Worm (Caenorhabditis elegans) whole organism, L3 larva: Measurements from ENCODE around the gene xbx-5.
A peak's percentile ranks its signal among the peaks of the same experiment; 100 is the strongest.

Experiments
- R02D3.7 ChIP-seq: fragments of 150-350 bp; optimal IDR thresholded peaks from 2 replicates; lab custom pipeline; 2014; ENCODE audit warnings: missing biosample characterization, missing genetic modification characterization
- ZK546.5 ChIP-seq: sonication (generic microtip); optimal IDR thresholded peaks from 2 replicates; lab custom pipeline; 2017; ENCODE audit warnings: missing biosample characterization, missing genetic modification characterization
- aly-2 ChIP-seq: fragments of 150-350 bp; optimal IDR thresholded peaks from 2 replicates; lab custom pipeline; 2014; ENCODE audit warnings: missing biosample characterization, missing genetic modification characterization
- ama-1 ChIP-seq: fragments of 150-350 bp; optimal IDR thresholded peaks from 2 replicates; lab custom pipeline; 2018
- ceh-16 ChIP-seq: sonication (generic microtip); optimal IDR thresholded peaks from 2 replicates; lab custom pipeline; 2017; ENCODE audit warnings: missing biosample characterization, missing genetic modification characterization
- ceh-28 ChIP-seq: fragments of 150-350 bp; optimal IDR thresholded peaks from 2 replicates; lab custom pipeline; 2014; ENCODE audit warnings: missing biosample characterization, missing genetic modification reagents, missing genetic modification characterization
- ceh-82 ChIP-seq: fragments of 150-350 bp; optimal IDR thresholded peaks from 2 replicates; lab custom pipeline; 2014; ENCODE audit warnings: missing biosample characterization, missing genetic modification characterization
- ceh-9 ChIP-seq: sonication (generic microtip); optimal IDR thresholded peaks from 2 replicates; lab custom pipeline; 2018; ENCODE audit warnings: missing biosample characterization, missing genetic modification characterization
- daf-12 ChIP-seq: fragments of 150-350 bp; optimal IDR thresholded peaks from 2 replicates; lab custom pipeline; 2014; ENCODE audit warnings: missing biosample characterization, missing genetic modification reagents, missing genetic modification characterization
- egl-27 ChIP-seq: sonication (generic microtip); optimal IDR thresholded peaks from 4 replicates; lab custom pipeline; 2017; ENCODE audit warnings: missing biosample characterization, missing genetic modification reagents, missing genetic modification characterization
- egl-5 ChIP-seq: fragments of 150-350 bp; optimal IDR thresholded peaks from 2 replicates; lab custom pipeline; 2017; ENCODE audit warnings: missing biosample characterization, missing genetic modification reagents, missing genetic modification characterization, inconsistent platforms
- elt-1 ChIP-seq: fragments of 150-350 bp; optimal IDR thresholded peaks from 2 replicates; lab custom pipeline; 2014; ENCODE audit warnings: missing biosample characterization, missing genetic modification characterization
- elt-2 ChIP-seq: sonication (generic microtip); optimal IDR thresholded peaks from 2 replicates; lab custom pipeline; 2016; ENCODE audit warnings: missing genetic modification reagents, mild to moderate bottlenecking, missing genetic modification characterization, missing compliant biosample characterization
- elt-3 ChIP-seq, 3 experiments: fragments of 150-350 bp in 1 of 3; sonication (generic microtip) in 2 of 3; optimal IDR thresholded peaks; 2 replicates in 2 of 3; 4 replicates in 1 of 3; lab custom pipeline; 2014 to 2017; ENCODE audit warnings: missing biosample characterization in 3 of 3, missing genetic modification characterization in 3 of 3
- eor-1 ChIP-seq, 2 experiments: fragments of 150-350 bp; optimal IDR thresholded peaks; 2 replicates each; lab custom pipeline; 2014 to 2018; ENCODE audit warnings: missing biosample characterization in 2 of 2, missing genetic modification characterization in 2 of 2
- fkh-2 ChIP-seq: fragments of 150-350 bp; optimal IDR thresholded peaks from 2 replicates; lab custom pipeline; 2014; ENCODE audit warnings: missing biosample characterization, missing genetic modification reagents, missing genetic modification characterization
- fos-1 ChIP-seq: fragments of 150-350 bp; optimal IDR thresholded peaks from 2 replicates; lab custom pipeline; 2014; ENCODE audit warnings: missing biosample characterization, missing genetic modification characterization
- hmg-11 ChIP-seq: sonication (generic microtip); optimal IDR thresholded peaks from 2 replicates; lab custom pipeline; 2016; ENCODE audit warnings: missing genetic modification characterization, missing compliant biosample characterization
- jun-1 ChIP-seq: fragments of 150-350 bp; optimal IDR thresholded peaks from 2 replicates; lab custom pipeline; 2014; ENCODE audit warnings: missing biosample characterization, missing genetic modification reagents, missing genetic modification characterization
- lin-39 ChIP-seq: fragments of 150-350 bp; optimal IDR thresholded peaks from 2 replicates; lab custom pipeline; 2018; ENCODE audit warnings: missing biosample characterization, missing genetic modification reagents, missing genetic modification characterization
- mdl-1 ChIP-seq: fragments of 150-350 bp; optimal IDR thresholded peaks from 2 replicates; lab custom pipeline; 2014; ENCODE audit warnings: missing biosample characterization, missing genetic modification characterization
- mml-1 ChIP-seq: fragments of 150-350 bp; sonication (generic microtip); optimal IDR thresholded peaks from 3 replicates; lab custom pipeline; 2014; ENCODE audit warnings: missing biosample characterization, missing genetic modification characterization
- nfya-1 ChIP-seq: sonication (generic microtip); optimal IDR thresholded peaks from 2 replicates; lab custom pipeline; 2017; ENCODE audit warnings: missing genetic modification characterization, mild to moderate bottlenecking, missing compliant biosample characterization, antibody characterized with exemption, moderate library complexity; ENCODE audit not compliant: insufficient read depth
- nhr-11 ChIP-seq: fragments of 150-350 bp; optimal IDR thresholded peaks from 2 replicates; lab custom pipeline; 2014; ENCODE audit warnings: missing biosample characterization, missing genetic modification characterization
- nhr-12 ChIP-seq: fragments of 150-350 bp; optimal IDR thresholded peaks from 2 replicates; lab custom pipeline; 2014; ENCODE audit warnings: missing biosample characterization, missing genetic modification characterization
- nhr-23 ChIP-seq: fragments of 150-350 bp; optimal IDR thresholded peaks from 2 replicates; lab custom pipeline; 2014; ENCODE audit warnings: missing biosample characterization, missing genetic modification reagents, missing genetic modification characterization
- nhr-237 ChIP-seq: fragments of 150-350 bp; optimal IDR thresholded peaks from 2 replicates; lab custom pipeline; 2014; ENCODE audit warnings: missing biosample characterization, missing genetic modification characterization
- nhr-25 ChIP-seq: sonication (generic microtip); optimal IDR thresholded peaks from 2 replicates; lab custom pipeline; 2017; ENCODE audit warnings: missing biosample characterization, missing genetic modification characterization
- nhr-28 ChIP-seq: fragments of 150-350 bp; optimal IDR thresholded peaks from 2 replicates; lab custom pipeline; 2014; ENCODE audit warnings: missing biosample characterization, missing genetic modification characterization
- nhr-43 ChIP-seq: sonication (generic microtip); optimal IDR thresholded peaks from 2 replicates; lab custom pipeline; 2016; ENCODE audit warnings: mild to moderate bottlenecking, missing genetic modification characterization, missing compliant biosample characterization; ENCODE audit not compliant: poor library complexity, severe bottlenecking
- nhr-76 ChIP-seq: fragments of 150-350 bp; sonication (generic microtip); optimal IDR thresholded peaks from 5 replicates; lab custom pipeline; 2014; ENCODE audit warnings: missing biosample characterization, missing genetic modification characterization
- pha-4 ChIP-seq: fragments of 150-350 bp; optimal IDR thresholded peaks from 2 replicates; lab custom pipeline; 2014; ENCODE audit warnings: missing biosample characterization, missing genetic modification reagents, missing genetic modification characterization
- pqm-1 ChIP-seq: fragments of 150-350 bp; optimal IDR thresholded peaks from 2 replicates; lab custom pipeline; 2017; ENCODE audit warnings: missing biosample characterization, missing genetic modification characterization, inconsistent platforms
- sea-2 ChIP-seq: fragments of 150-350 bp; sonication (generic microtip); optimal IDR thresholded peaks from 4 replicates; lab custom pipeline; 2014; ENCODE audit warnings: missing biosample characterization, missing genetic modification reagents, missing genetic modification characterization
- skn-1 ChIP-seq: fragments of 150-350 bp; optimal IDR thresholded peaks from 2 replicates; lab custom pipeline; 2014; ENCODE audit warnings: missing biosample characterization, missing genetic modification characterization
- snpc-4 ChIP-seq: fragments of 150-350 bp; optimal IDR thresholded peaks from 2 replicates; lab custom pipeline; 2014; ENCODE audit warnings: missing biosample characterization, missing genetic modification characterization
- tbx-2 ChIP-seq: sonication (generic microtip); optimal IDR thresholded peaks from 2 replicates; lab custom pipeline; 2016; ENCODE audit warnings: mild to moderate bottlenecking, missing genetic modification characterization, missing compliant biosample characterization
- unc-39 ChIP-seq: sonication (generic microtip); optimal IDR thresholded peaks from 4 replicates; lab custom pipeline; 2017; ENCODE audit warnings: missing biosample characterization, missing genetic modification characterization
- unc-62 ChIP-seq: fragments of 150-350 bp; sonication (generic microtip); optimal IDR thresholded peaks from 4 replicates; lab custom pipeline; 2014; ENCODE audit warnings: missing biosample characterization, missing genetic modification reagents, missing genetic modification characterization
- zag-1 ChIP-seq: fragments of 150-350 bp; optimal IDR thresholded peaks from 2 replicates; lab custom pipeline; 2014; ENCODE audit warnings: missing biosample characterization, missing genetic modification characterization
- ztf-11 ChIP-seq: fragments of 150-350 bp; optimal IDR thresholded peaks from 2 replicates; lab custom pipeline; 2014; ENCODE audit warnings: missing biosample characterization, missing genetic modification characterization

Gene xbx-5

ce11 chrIII:3801379-3801894, 2.8 kb downstream of the xbx-5 start (continued):
- TF ChIP-seq fkh-2 (tag; lab: Kevin White, UChicago): peak; percentile 64
- TF ChIP-seq ztf-11 (tag; lab: Kevin White, UChicago): no peak
- peak; percentile 96 for TF ChIP-seq egl-5
- no peak for TF ChIP-seq daf-12
- peak in 1 of 3 experiments; percentile 30 for TF ChIP-seq elt-3 (tag; optimal IDR thresholded peaks at IDR 0.05; lab: Kevin White, UChicago)
- TF ChIP-seq unc-39: peak; percentile 28
- TF ChIP-seq mml-1 (tag; lab: Kevin White, UChicago): no peak
- peak; percentile 87 for TF ChIP-seq elt-1 (tag; lab: Kevin White, UChicago)
- no peak for TF ChIP-seq nhr-28 (tag; lab: Kevin White, UChicago)
- TF ChIP-seq nhr-11 (tag; lab: Kevin White, UChicago): peak; percentile 86
- peak; percentile 91 for TF ChIP-seq tbx-2
- no peak for TF ChIP-seq nhr-12 (tag; lab: Kevin White, UChicago)
- peak; percentile 98 for TF ChIP-seq jun-1 (tag; lab: Kevin White, UChicago)
- TF ChIP-seq elt-2: peak; percentile 74
- peak; percentile 95 for TF ChIP-seq unc-62 (GFP tag; lab: Kevin White, UChicago)
- TF ChIP-seq zag-1 (tag; lab: Kevin White, UChicago): peak; percentile 54
- peak; percentile 15 for TF ChIP-seq ZK546.5 (tag; lab: Kevin White, UChicago)
- peak; percentile 85 for TF ChIP-seq egl-27 (tag; lab: Kevin White, UChicago)
- TF ChIP-seq, all 47 proteins: peak for 37

- no peak for TF ChIP-seq elt-2
- no peak for TF ChIP-seq pqm-1 (tag; lab: Kevin White, UChicago)
- no peak for TF ChIP-seq sea-2 (GFP tag; lab: Kevin White, UChicago)
- no peak for TF ChIP-seq mdl-1 (tag; lab: Kevin White, UChicago)
- no peak for TF ChIP-seq nhr-28 (tag; lab: Kevin White, UChicago)
- TF ChIP-seq tbx-2: no peak
- TF ChIP-seq fos-1 (tag; lab: Kevin White, UChicago): no peak
- no peak for TF ChIP-seq ceh-16 (tag; lab: Kevin White, UChicago)
- TF ChIP-seq egl-27 (tag; lab: Kevin White, UChicago): no peak
- no peak for TF ChIP-seq elt-3 (tag; optimal IDR thresholded peaks at IDR 0.05; lab: Kevin White, UChicago)
- no peak for TF ChIP-seq ceh-9 (tag; lab: Kevin White, UChicago)
- no peak for TF ChIP-seq nhr-43 (tag; lab: Kevin White, UChicago)
- no peak for TF ChIP-seq R02D3.7 (tag; lab: Kevin White, UChicago)
- TF ChIP-seq pha-4 (tag; lab: Kevin White, UChicago): no peak
- TF ChIP-seq jun-1 (tag; lab: Kevin White, UChicago): no peak
- no peak for TF ChIP-seq nhr-237 (tag; lab: Kevin White, UChicago)
- TF ChIP-seq hmg-11 (tag; lab: Kevin White, UChicago): no peak
Measured at ce11 chrIII:3800934-3801252, 3.4 kb downstream of the xbx-5 start.

- TF ChIP-seq pha-4 (tag; lab: Kevin White, UChicago): peak; percentile 29
- no peak for TF ChIP-seq ceh-28 (tag; lab: Kevin White, UChicago)
- TF ChIP-seq daf-12: no peak
- no peak for TF ChIP-seq lin-39 (tag; lab: Kevin White, UChicago)
- TF ChIP-seq elt-1 (tag; lab: Kevin White, UChicago): no peak
- peak; percentile 54 for TF ChIP-seq ama-1 (lab: Kevin White, UChicago)
- peak; percentile 24 for TF ChIP-seq nfya-1 (tag; lab: Kevin White, UChicago)
- TF ChIP-seq tbx-2: no peak
- no peak for TF ChIP-seq ceh-16 (tag; lab: Kevin White, UChicago)
- no peak for TF ChIP-seq nhr-76 (tag; lab: Kevin White, UChicago)
- peak; percentile 43 for TF ChIP-seq elt-2
Measured at ce11 chrIII:3800240-3800933, 3.9 kb downstream of the xbx-5 start, which contains the start of gene mtm-3. Gene mtm-3, minus strand, starts transcription at chrIII:3800467.

DNA sequence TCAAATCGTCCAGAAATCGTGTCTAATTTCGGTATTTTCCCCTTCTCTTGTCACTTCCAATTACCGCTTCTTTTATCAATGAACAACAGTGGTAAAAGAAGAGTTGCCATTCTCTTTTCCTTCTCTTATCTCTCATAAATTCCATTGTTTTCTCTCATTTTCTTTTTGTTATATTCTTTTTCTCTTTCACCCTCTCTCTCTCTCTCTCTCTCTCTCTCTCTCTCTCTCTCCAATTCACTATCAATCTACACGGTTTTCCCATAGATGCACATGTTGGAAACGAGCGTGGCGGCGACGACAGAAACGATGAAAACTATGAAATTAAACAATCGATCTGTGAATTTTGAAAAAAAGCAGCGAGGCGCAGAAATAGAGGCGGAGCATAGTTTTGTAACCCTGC, 5.1 kb downstream of the xbx-5 start:
- TF ChIP-seq egl-5 (no peak), elt-2 (peak; percentile 75), elt-3 (tag; optimal IDR thresholded peaks at IDR 0.05; lab: Kevin White, UChicago) (no peak), ceh-9 (tag; lab: Kevin White, UChicago) (no peak), jun-1 (tag; lab: Kevin White, UChicago) (no peak), fkh-2 (tag; lab: Kevin White, UChicago) (no peak), aly-2 (tag; lab: Kevin White, UChicago) (no peak), hmg-11 (tag; lab: Kevin White, UChicago) (no peak), nhr-23 (tag; lab: Kevin White, UChicago) (peak; percentile 13), eor-1 (tag; optimal IDR thresholded peaks at IDR 0.05; lab: Kevin White, UChicago) (no peak), R02D3.7 (tag; lab: Kevin White, UChicago) (no peak), sea-2 (GFP tag; lab: Kevin White, UChicago) (no peak), skn-1 (tag; lab: Kevin White, UChicago) (no peak), mml-1 (tag; lab: Kevin White, UChicago) (no peak), nhr-237 (tag; lab: Kevin White, UChicago) (no peak), ceh-16 (tag; lab: Kevin White, UChicago) (no peak), daf-12 (no peak), ceh-82 (tag; lab: Kevin White, UChicago) (no peak), snpc-4 (tag; lab: Kevin White, UChicago) (no peak), pqm-1 (tag; lab: Kevin White, UChicago) (peak; percentile 77), unc-62 (GFP tag; lab: Kevin White, UChicago) (no peak), elt-1 (tag; lab: Kevin White, UChicago) (no peak), nhr-25 (tag; lab: Kevin White, UChicago) (peak; percentile 31), nhr-12 (tag; lab: Kevin White, UChicago) (no peak), nhr-28 (tag; lab: Kevin White, UChicago) (no peak), ama-1 (lab: Kevin White, UChicago) (no peak), pha-4 (tag; lab: Kevin White, UChicago) (peak; percentile 65), nhr-43 (tag; lab: Kevin White, UChicago) (no peak), nhr-11 (tag; lab: Kevin White, UChicago) (no peak), nhr-76 (tag; lab: Kevin White, UChicago) (no peak)
